Worm (Caenorhabditis elegans) whole organism, L3 larva: Measurements from ENCODE around the gene Y49F6B.14.

Source experiments
- ZK546.5 ChIP-seq: sonication (generic microtip); optimal IDR thresholded peaks from 2 replicates; lab custom pipeline; 2017; ENCODE audit warnings: missing biosample characterization, missing genetic modification characterization
- aly-2 ChIP-seq: fragments of 150-350 bp; optimal IDR thresholded peaks from 2 replicates; lab custom pipeline; 2014; ENCODE audit warnings: missing biosample characterization, missing genetic modification characterization
- ama-1 ChIP-seq: fragments of 150-350 bp; optimal IDR thresholded peaks from 2 replicates; lab custom pipeline; 2018
- daf-12 ChIP-seq: fragments of 150-350 bp; optimal IDR thresholded peaks from 2 replicates; lab custom pipeline; 2014; ENCODE audit warnings: missing biosample characterization, missing genetic modification reagents, missing genetic modification characterization
- elt-2 ChIP-seq: sonication (generic microtip); optimal IDR thresholded peaks from 2 replicates; lab custom pipeline; 2016; ENCODE audit warnings: missing genetic modification reagents, mild to moderate bottlenecking, missing genetic modification characterization, missing compliant biosample characterization
- nhr-11 ChIP-seq: fragments of 150-350 bp; optimal IDR thresholded peaks from 2 replicates; lab custom pipeline; 2014; ENCODE audit warnings: missing biosample characterization, missing genetic modification characterization
- nhr-12 ChIP-seq: fragments of 150-350 bp; optimal IDR thresholded peaks from 2 replicates; lab custom pipeline; 2014; ENCODE audit warnings: missing biosample characterization, missing genetic modification characterization
- nhr-237 ChIP-seq: fragments of 150-350 bp; optimal IDR thresholded peaks from 2 replicates; lab custom pipeline; 2014; ENCODE audit warnings: missing biosample characterization, missing genetic modification characterization
- nhr-76 ChIP-seq: fragments of 150-350 bp; sonication (generic microtip); optimal IDR thresholded peaks from 5 replicates; lab custom pipeline; 2014; ENCODE audit warnings: missing biosample characterization, missing genetic modification characterization
- pqm-1 ChIP-seq: fragments of 150-350 bp; optimal IDR thresholded peaks from 2 replicates; lab custom pipeline; 2017; ENCODE audit warnings: missing biosample characterization, missing genetic modification characterization, inconsistent platforms
- snpc-4 ChIP-seq: fragments of 150-350 bp; optimal IDR thresholded peaks from 2 replicates; lab custom pipeline; 2014; ENCODE audit warnings: missing biosample characterization, missing genetic modification characterization
- tbx-2 ChIP-seq: sonication (generic microtip); optimal IDR thresholded peaks from 2 replicates; lab custom pipeline; 2016; ENCODE audit warnings: mild to moderate bottlenecking, missing genetic modification characterization, missing compliant biosample characterization
- ztf-11 ChIP-seq: fragments of 150-350 bp; optimal IDR thresholded peaks from 2 replicates; lab custom pipeline; 2014; ENCODE audit warnings: missing biosample characterization, missing genetic modification characterization

- TF ChIP-seq ztf-11 (tag; lab: Kevin White, UChicago) (no peak), daf-12 (tag; lab: Kevin White, UChicago) (no peak), ama-1 (no peak), aly-2 (tag; lab: Kevin White, UChicago) (no peak), pqm-1 (tag; lab: Kevin White, UChicago) (peak; percentile 8), ZK546.5 (no peak), nhr-11 (tag; lab: Kevin White, UChicago) (no peak), nhr-12 (no peak), elt-2 (tag; lab: Kevin White, UChicago) (peak; percentile 42), nhr-76 (tag; lab: Kevin White, UChicago) (no peak), snpc-4 (tag; lab: Kevin White, UChicago) (peak; percentile 25), nhr-237 (tag; lab: Kevin White, UChicago) (no peak), tbx-2 (no peak)
These were observed 5.9 kb upstream of the Y49F6B.14 start, which contains the start of gene W09G10.9 for ce11 chrII:3520988-3521850.
